Worm (Caenorhabditis elegans) whole organism, mixed stage, embryonic: ENCODE measurements around the gene F07C4.6.

Source experiments
- bed-3 ChIP-seq: fragments of 200-800 bp; sonication (Bioruptor generic); optimal IDR thresholded peaks from 3 replicates; lab custom pipeline; 2018; ENCODE audit warnings: mild to moderate bottlenecking, missing genetic modification characterization, moderate library complexity, missing compliant biosample characterization
- elt-1 ChIP-seq: sonication (generic microtip); optimal IDR thresholded peaks from 2 replicates; lab custom pipeline; 2017; ENCODE audit warnings: missing genetic modification characterization, mild to moderate bottlenecking, missing compliant biosample characterization, antibody characterized with exemption, moderate library complexity, borderline replicate concordance; ENCODE audit not compliant: insufficient read depth
- nhr-237 ChIP-seq: fragments of 150-350 bp; optimal IDR thresholded peaks from 2 replicates; lab custom pipeline; 2014; ENCODE audit warnings: missing biosample characterization, missing genetic modification characterization
- pha-4 ChIP-seq: fragments of 150-350 bp; optimal IDR thresholded peaks from 2 replicates; lab custom pipeline; 2018; ENCODE audit warnings: missing biosample characterization, missing genetic modification reagents, missing genetic modification characterization

DNA sequence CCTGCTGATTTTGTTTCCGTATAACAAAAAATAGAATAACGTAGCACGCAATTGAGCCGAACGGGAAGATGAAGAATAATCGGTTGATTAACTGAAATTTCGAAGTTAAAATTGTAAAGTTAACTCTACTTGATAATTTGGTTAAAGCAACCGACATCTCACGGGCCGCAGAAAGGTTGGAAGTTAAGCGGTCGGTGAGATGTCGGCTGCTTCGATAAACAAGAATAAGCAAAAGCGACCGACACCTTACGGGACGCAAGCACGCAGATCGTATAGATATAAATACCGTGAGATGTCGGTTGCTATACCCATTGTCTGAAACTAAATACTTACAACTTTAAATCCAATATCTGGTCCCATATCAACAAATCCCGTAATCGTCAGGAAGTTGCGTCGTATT is 31.5 kb upstream of the F07C4.6 start:
- no peak for TF ChIP-seq nhr-237 (tag; lab: Kevin White, UChicago)
- TF ChIP-seq pha-4 (tag; lab: Kevin White, UChicago), result no peak
- no peak for TF ChIP-seq elt-1 (tag; lab: Kevin White, UChicago)
- no peak for TF ChIP-seq bed-3 (GFP tag; lab: Kevin White, UChicago)
